Worm (Caenorhabditis elegans) whole organism, L4 larva: ENCODE results near the gene Y38A10A.11.
A peak's percentile ranks its signal among the peaks of the same experiment; 100 is the strongest.

Source experiments
- nhr-77 ChIP-seq: fragments of 150-350 bp; optimal IDR thresholded peaks from 2 replicates; lab custom pipeline; 2014; ENCODE audit warnings: missing biosample characterization, missing genetic modification characterization
- zag-1 ChIP-seq: fragments of 150-350 bp; optimal IDR thresholded peaks from 2 replicates; lab custom pipeline; 2014; ENCODE audit warnings: missing biosample characterization, missing genetic modification characterization

DNA sequence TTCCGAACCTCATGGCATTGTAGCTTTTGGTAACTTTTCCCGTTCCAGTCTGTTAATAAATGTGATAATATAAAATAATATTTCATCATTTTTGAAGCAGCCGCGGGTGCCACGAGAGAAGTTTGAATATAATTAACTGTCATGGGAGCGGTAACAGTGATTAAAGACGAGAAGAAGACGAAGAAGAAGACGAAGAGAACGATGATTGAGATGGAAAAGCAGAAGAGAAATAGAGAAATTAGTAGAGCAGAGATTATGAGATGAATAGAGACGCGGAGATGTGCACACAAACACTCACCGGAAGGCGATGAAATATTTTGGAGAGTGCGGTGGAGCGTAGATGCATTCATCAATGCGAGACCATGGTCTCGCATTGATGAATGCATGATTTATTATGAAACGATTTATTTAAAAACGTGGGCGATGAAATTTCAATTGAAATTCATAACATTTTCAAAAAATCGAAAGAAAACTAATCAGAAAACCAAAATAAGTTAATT is 50.1 kb downstream of the Y38A10A.11 start, which contains the start of gene seip-1:
- TF ChIP-seq zag-1 (tag; lab: Kevin White, UChicago) (no peak), nhr-77 (tag; lab: Kevin White, UChicago) (peak; percentile 96)
